Worm (Caenorhabditis elegans) whole organism, early embryonic: Measurements from ENCODE around the gene Y44A6C.1.

ENCODE experiments used
- ceh-13 ChIP-seq: fragments of 200-800 bp; sonication (Bioruptor generic); optimal IDR thresholded peaks from 2 replicates; lab custom pipeline; 2018; ENCODE audit warnings: mild to moderate bottlenecking, missing genetic modification characterization, missing compliant biosample characterization
- tbx-37 ChIP-seq: fragments of 200-800 bp; sonication (Bioruptor generic); conservative IDR thresholded peaks from 2 replicates; pipeline ENCODE4 v1.3.6; 2022; ENCODE audit warnings: missing genetic modification reagents, missing genetic modification characterization, missing compliant biosample characterization

The Y44A6C.1 gene

ce11 chrV:20763192-20763591 lies 49.5 kb downstream of the Y44A6C.1 start:
- TF ChIP-seq ceh-13 (no peak), tbx-37 (GFP tag; lab: Robert Waterston, UW) (no peak)
